Worm (Caenorhabditis elegans) whole organism, L4 larva: ENCODE data around the gene try-5.
A peak's percentile ranks its signal among the peaks of the same experiment; 100 is the strongest.

Experiments used
- D1046.2 ChIP-seq: fragments of 200-800 bp; sonication (Bioruptor generic); IDR thresholded peaks from 2 replicates; pipeline ENCODE4 v1.3.6; 2022; ENCODE audit warnings: missing genetic modification characterization, missing compliant biosample characterization
- F10B5.3 ChIP-seq: sonication (generic microtip); optimal IDR thresholded peaks from 2 replicates; lab custom pipeline; 2016; ENCODE audit warnings: mild to moderate bottlenecking, missing genetic modification characterization, missing compliant biosample characterization
- T20F7.1 ChIP-seq: fragments of 200-800 bp; sonication (Bioruptor generic); optimal IDR thresholded peaks from 2 replicates; lab custom pipeline; 2018; ENCODE audit warnings: mild to moderate bottlenecking, missing genetic modification characterization, missing compliant biosample characterization
- Y5F2A.4 ChIP-seq: fragments of 200-800 bp; sonication (Bioruptor generic); optimal IDR thresholded peaks from 2 replicates; lab custom pipeline; 2018; ENCODE audit warnings: mild to moderate bottlenecking, missing genetic modification characterization, missing compliant biosample characterization
- ZK546.5 ChIP-seq, 2 experiments: sonication (generic microtip); optimal IDR thresholded peaks; 2 replicates each; lab custom pipeline; 2017; ENCODE audit warnings: missing biosample characterization in 2 of 2, missing genetic modification characterization in 2 of 2
- attf-4 ChIP-seq: sonication (generic microtip); optimal IDR thresholded peaks from 3 replicates; lab custom pipeline; 2017; ENCODE audit warnings: missing biosample characterization, missing genetic modification characterization
- ceh-28 ChIP-seq: fragments of 150-350 bp; optimal IDR thresholded peaks from 2 replicates; lab custom pipeline; 2014; ENCODE audit warnings: missing biosample characterization, missing genetic modification reagents, missing genetic modification characterization
- ceh-32 ChIP-seq: sonication (generic microtip); optimal IDR thresholded peaks from 2 replicates; lab custom pipeline; 2016; ENCODE audit warnings: mild to moderate bottlenecking, missing genetic modification characterization, missing compliant biosample characterization; ENCODE audit not compliant: poor library complexity
- ceh-62 ChIP-seq: sonication (generic microtip); optimal IDR thresholded peaks from 2 replicates; lab custom pipeline; 2017; ENCODE audit warnings: missing biosample characterization, missing genetic modification characterization
- ctbp-1 ChIP-seq: fragments of 200-800 bp; sonication (Bioruptor generic); IDR thresholded peaks from 2 replicates; pipeline ENCODE4 v1.3.6; 2022; ENCODE audit warnings: missing genetic modification reagents, missing genetic modification characterization, missing compliant biosample characterization
- daf-16 ChIP-seq, 3 experiments: sonication (generic microtip); optimal IDR thresholded peaks; 2 replicates each; lab custom pipeline; 2016 to 2017; ENCODE audit warnings: missing genetic modification characterization in 3 of 3, missing genetic modification reagents in 3 of 3, mild to moderate bottlenecking in 2 of 3, missing compliant biosample characterization in 2 of 3, missing biosample characterization in 1 of 3, moderate library complexity in 1 of 3
- daf-8 ChIP-seq: fragments of 200-800 bp; sonication (Bioruptor generic); IDR thresholded peaks from 2 replicates; pipeline ENCODE4 v1.3.6; 2022; ENCODE audit warnings: missing genetic modification characterization, missing compliant biosample characterization
- dmd-6 ChIP-seq: fragments of 200-800 bp; sonication (Bioruptor generic); IDR thresholded peaks from 2 replicates; pipeline ENCODE4 v1.3.6; 2022; ENCODE audit warnings: missing genetic modification reagents, missing genetic modification characterization, missing compliant biosample characterization
- dmd-9 ChIP-seq: fragments of 200-800 bp; sonication (Bioruptor generic); IDR thresholded peaks from 2 replicates; pipeline ENCODE4 v1.3.6; 2022; ENCODE audit warnings: missing genetic modification reagents, missing genetic modification characterization, missing compliant biosample characterization
- dpl-1 ChIP-seq: fragments of 150-350 bp; optimal IDR thresholded peaks from 2 replicates; lab custom pipeline; 2014; ENCODE audit warnings: missing biosample characterization, missing genetic modification reagents, missing genetic modification characterization
- duxl-1 ChIP-seq: sonication (generic microtip); optimal IDR thresholded peaks from 2 replicates; lab custom pipeline; 2016; ENCODE audit warnings: mild to moderate bottlenecking, missing genetic modification characterization, moderate library complexity, missing compliant biosample characterization; ENCODE audit not compliant: poor library complexity
- dve-1 ChIP-seq: sonication (generic microtip); optimal IDR thresholded peaks from 2 replicates; lab custom pipeline; 2017; ENCODE audit warnings: antibody characterized with exemption, mild to moderate bottlenecking, missing genetic modification characterization, missing compliant biosample characterization; ENCODE audit not compliant: insufficient read depth
- fkh-10 ChIP-seq: fragments of 150-350 bp; optimal IDR thresholded peaks from 2 replicates; lab custom pipeline; 2014; ENCODE audit warnings: missing biosample characterization, missing genetic modification reagents, missing genetic modification characterization
- gei-8 ChIP-seq: fragments of 200-800 bp; sonication (Bioruptor generic); optimal IDR thresholded peaks from 2 replicates; lab custom pipeline; 2018; ENCODE audit warnings: mild to moderate bottlenecking, missing genetic modification characterization, missing compliant biosample characterization
- hif-1 ChIP-seq, 2 experiments: sonication (generic microtip); optimal IDR thresholded peaks; 2 replicates each; lab custom pipeline; 2016 to 2017; ENCODE audit warnings: missing compliant biosample characterization in 2 of 2, missing genetic modification characterization in 2 of 2, missing genetic modification reagents in 2 of 2, missing genotype in 2 of 2, mild to moderate bottlenecking in 1 of 2
- hlh-11 ChIP-seq: fragments of 200-800 bp; sonication (Bioruptor generic); optimal IDR thresholded peaks from 2 replicates; lab custom pipeline; 2018; ENCODE audit warnings: mild to moderate bottlenecking, missing genetic modification characterization, missing compliant biosample characterization
- lim-7 ChIP-seq: fragments of 200-800 bp; sonication (Bioruptor generic); IDR thresholded peaks from 2 replicates; pipeline ENCODE4 v1.3.6; 2022; ENCODE audit warnings: missing genetic modification characterization, missing compliant biosample characterization
- lin-15B ChIP-seq: fragments of 150-350 bp; sonication (generic microtip); optimal IDR thresholded peaks from 3 replicates; lab custom pipeline; 2014; ENCODE audit warnings: missing biosample characterization, missing genetic modification characterization
- lin-39 ChIP-seq: fragments of 150-350 bp; optimal IDR thresholded peaks from 2 replicates; lab custom pipeline; 2014; ENCODE audit warnings: missing biosample characterization, missing genetic modification reagents, missing genetic modification characterization
- lir-3 ChIP-seq: sonication (generic microtip); optimal IDR thresholded peaks from 2 replicates; lab custom pipeline; 2016; ENCODE audit warnings: mild to moderate bottlenecking, missing genetic modification characterization, missing compliant biosample characterization
- mdt-29 ChIP-seq: fragments of 200-800 bp; sonication (Bioruptor generic); IDR thresholded peaks from 2 replicates; pipeline ENCODE4 v1.3.6; 2022; ENCODE audit warnings: missing genetic modification reagents, missing genetic modification characterization, missing compliant biosample characterization
- nhr-11 ChIP-seq: fragments of 150-350 bp; optimal IDR thresholded peaks from 2 replicates; lab custom pipeline; 2014; ENCODE audit warnings: missing biosample characterization, missing genetic modification characterization
- nhr-28 ChIP-seq: fragments of 150-350 bp; optimal IDR thresholded peaks from 2 replicates; lab custom pipeline; 2014; ENCODE audit warnings: missing biosample characterization, missing genetic modification characterization
- nhr-41 ChIP-seq: fragments of 200-800 bp; sonication (Bioruptor generic); IDR thresholded peaks from 2 replicates; pipeline ENCODE4 v1.3.6; 2022; ENCODE audit warnings: missing genetic modification reagents, missing genetic modification characterization, missing compliant biosample characterization
- nhr-6 ChIP-seq: fragments of 150-350 bp; optimal IDR thresholded peaks from 2 replicates; lab custom pipeline; 2014; ENCODE audit warnings: missing biosample characterization, missing genetic modification characterization
- nhr-76 ChIP-seq: fragments of 150-350 bp; optimal IDR thresholded peaks from 2 replicates; lab custom pipeline; 2014; ENCODE audit warnings: missing biosample characterization, missing genetic modification characterization
- php-3 ChIP-seq: fragments of 200-800 bp; sonication (Bioruptor generic); IDR thresholded peaks from 2 replicates; pipeline ENCODE4 v1.3.6; 2022; ENCODE audit warnings: missing genetic modification reagents, missing genetic modification characterization, missing compliant biosample characterization
- rbr-2 ChIP-seq: sonication (generic microtip); optimal IDR thresholded peaks from 2 replicates; lab custom pipeline; 2016; ENCODE audit warnings: missing genotype, missing genetic modification characterization, missing compliant biosample characterization
- skn-1 ChIP-seq: fragments of 150-350 bp; optimal IDR thresholded peaks from 2 replicates; lab custom pipeline; 2014; ENCODE audit warnings: missing biosample characterization, missing genetic modification characterization
- snpc-4 ChIP-seq: fragments of 150-350 bp; optimal IDR thresholded peaks from 2 replicates; lab custom pipeline; 2014; ENCODE audit warnings: missing biosample characterization, missing genetic modification characterization
- tra-1 ChIP-seq: fragments of 200-800 bp; sonication (Bioruptor generic); IDR thresholded peaks from 2 replicates; pipeline ENCODE4 v1.3.6; 2022; ENCODE audit warnings: missing genetic modification reagents, missing genetic modification characterization, missing compliant biosample characterization
- unc-130 ChIP-seq: sonication (generic microtip); optimal IDR thresholded peaks from 2 replicates; lab custom pipeline; 2016; ENCODE audit warnings: missing genetic modification reagents, missing genetic modification characterization, missing compliant biosample characterization
- unc-39 ChIP-seq: sonication (generic microtip); optimal IDR thresholded peaks from 2 replicates; lab custom pipeline; 2017; ENCODE audit warnings: missing biosample characterization, missing genetic modification characterization
- unc-62 ChIP-seq, 3 experiments: fragments of 150-350 bp in 1 of 3; sonication (generic microtip); optimal IDR thresholded peaks in 2 of 3; peaks in 1 of 3; 1 replicate in 1 of 3; 2 replicates in 2 of 3; lab custom pipeline; 2014 to 2017; ENCODE audit warnings: missing biosample characterization in 3 of 3, missing genetic modification characterization in 3 of 3, missing genetic modification reagents in 3 of 3, missing genotype in 1 of 3
- vab-7 ChIP-seq: fragments of 200-800 bp; sonication (Bioruptor generic); IDR thresholded peaks from 2 replicates; pipeline ENCODE4 v1.3.6; 2022; ENCODE audit warnings: missing genetic modification reagents, missing genetic modification characterization, missing compliant biosample characterization
- zfp-3 ChIP-seq: fragments of 200-800 bp; sonication (Bioruptor generic); conservative IDR thresholded peaks from 2 replicates; pipeline ENCODE4 v1.3.6; 2022; ENCODE audit warnings: missing genetic modification reagents, missing genetic modification characterization, missing compliant biosample characterization
- zip-11 ChIP-seq: fragments of 200-800 bp; sonication (Bioruptor generic); IDR thresholded peaks from 2 replicates; pipeline ENCODE4 v1.3.6; 2022; ENCODE audit warnings: missing genetic modification characterization, missing compliant biosample characterization

The try-5 gene

ce11 chrV:9305116-9305515 lies 41.7 kb upstream of the try-5 start, which contains the start of gene F44A2.3:
Gene F44A2.3, plus strand, starts transcription at chrV:9305416.
- TF ChIP-seq dve-1 (tag; lab: Kevin White, UChicago) (peak; percentile 9), unc-39 (tag; lab: Kevin White, UChicago) (no peak)

ce11 chrV:9312377-9312776 lies 34.5 kb upstream of the try-5 start:
- TF ChIP-seq fkh-10 (GFP tag; lab: Kevin White, UChicago) (peak; percentile 65), lin-39 (tag; lab: Kevin White, UChicago) (no peak)

- TF ChIP-seq nhr-76 (tag; lab: Kevin White, UChicago) (no peak), ceh-62 (no peak), hlh-11 (tag; lab: Kevin White, UChicago) (no peak), unc-62 (GFP tag; optimal IDR thresholded peaks at IDR 0.05 in 1 of 2; lab: Kevin White, UChicago) (peak in 1 of 2 experiments; percentile 96), unc-62 (tag; optimal IDR thresholded peaks at IDR 0.05; lab: Kevin White, UChicago) (no peak)
These were observed 32.4 kb upstream of the try-5 start for ce11 chrV:9314408-9314807.

DNA sequence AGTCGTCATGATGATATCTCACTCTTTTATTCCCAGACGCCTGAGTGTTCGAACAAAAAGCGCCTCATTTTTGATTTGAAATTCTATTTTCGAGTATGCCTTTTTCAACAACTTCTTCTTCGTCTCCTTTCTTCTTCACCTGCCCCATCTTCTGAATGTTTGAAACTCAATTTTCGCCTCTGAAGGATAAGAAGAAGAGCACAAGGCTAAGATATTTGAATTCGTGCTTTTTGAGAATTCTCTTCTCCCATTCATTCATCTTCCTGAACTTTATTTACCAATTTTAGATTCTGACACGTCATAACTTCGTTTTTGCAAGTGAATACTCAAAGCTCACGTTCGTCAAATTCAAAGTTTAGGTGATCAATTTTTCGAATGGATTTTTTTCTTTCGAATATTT lies 29.9 kb upstream of the try-5 start:
- TF ChIP-seq ctbp-1 = 0 out of 2 replicates have a peak, but pooled peaks have one; percentile 41
- TF ChIP-seq fkh-10 (GFP tag; lab: Kevin White, UChicago) = peak; percentile 65
- TF ChIP-seq nhr-41 (GFP tag; lab: Robert Waterston, UW) = no peak
- TF ChIP-seq daf-16 (GFP tag; optimal IDR thresholded peaks at IDR 0.05; lab: Kevin White, UChicago) = no peak
- no peak for TF ChIP-seq daf-16 (tag; optimal IDR thresholded peaks at IDR 0.05; lab: Kevin White, UChicago)
- TF ChIP-seq ZK546.5 (tag; optimal IDR thresholded peaks at IDR 0.05; lab: Kevin White, UChicago) = no peak
- no peak for TF ChIP-seq hif-1 (tag; optimal IDR thresholded peaks at IDR 0.05; lab: Kevin White, UChicago)
- TF ChIP-seq Y5F2A.4 (GFP tag; lab: Kevin White, UChicago) = no peak
- no peak for TF ChIP-seq lim-7 (GFP tag; lab: Robert Waterston, UW)
- TF ChIP-seq daf-8 (GFP tag; lab: Robert Waterston, UW) = no peak
- TF ChIP-seq unc-62 (GFP tag; optimal IDR thresholded peaks at IDR 0.05 in 1 of 2; lab: Kevin White, UChicago) = no peak
- no peak for TF ChIP-seq unc-62 (tag; optimal IDR thresholded peaks at IDR 0.05; lab: Kevin White, UChicago)
- no peak for TF ChIP-seq nhr-28 (tag; lab: Kevin White, UChicago)
- no peak for TF ChIP-seq snpc-4 (tag; lab: Kevin White, UChicago)
- TF ChIP-seq php-3 = no peak
- TF ChIP-seq T20F7.1 (GFP tag; lab: Kevin White, UChicago) = no peak

- TF ChIP-seq dmd-9 (GFP tag; lab: Robert Waterston, UW) (peak; percentile 75), lin-15B (tag; lab: Kevin White, UChicago) (no peak), ceh-32 (no peak), dmd-6 (peak; percentile 75), skn-1 (tag; lab: Kevin White, UChicago) (no peak), daf-16 (GFP tag; optimal IDR thresholded peaks at IDR 0.05; lab: Kevin White, UChicago) (peak; percentile 48 to 85), daf-16 (tag; optimal IDR thresholded peaks at IDR 0.05; lab: Kevin White, UChicago) (no peak), zfp-3 (GFP tag; lab: Robert Waterston, UW) (peak; percentile 76), tra-1 (GFP tag; lab: Robert Waterston, UW) (peak; percentile 97), Y5F2A.4 (GFP tag; lab: Kevin White, UChicago) (peak; percentile 87), attf-4 (tag; lab: Kevin White, UChicago) (no peak), ceh-62 (no peak), ctbp-1 (peak; percentile 89), vab-7 (GFP tag; lab: Robert Waterston, UW) (peak; percentile 95), gei-8 (GFP tag; lab: Kevin White, UChicago) (peak; percentile 89), duxl-1 (tag; lab: Kevin White, UChicago) (no peak), ceh-28 (no peak), T20F7.1 (GFP tag; lab: Kevin White, UChicago) (peak; percentile 69), F10B5.3 (tag; lab: Kevin White, UChicago) (peak; percentile 43), nhr-11 (no peak), lir-3 (peak; percentile 69), dpl-1 (GFP tag; lab: Kevin White, UChicago) (peak; percentile 4), rbr-2 (tag; lab: Kevin White, UChicago) (peak; percentile 73), unc-130 (GFP tag; lab: Kevin White, UChicago) (peak; percentile 22), zip-11 (GFP tag; lab: Robert Waterston, UW) (peak; percentile 82; the same call in 1 of the 2 replicates), mdt-29 (no peak; the same call in 1 of the 2 replicates), nhr-6 (tag; lab: Kevin White, UChicago) (no peak), D1046.2 (GFP tag; lab: Robert Waterston, UW) (peak; percentile 93)
These were observed 28.8 kb upstream of the try-5 start, which contains the start of gene kvs-3 for ce11 chrV:9318046-9318445. Gene kvs-3, plus strand, starts transcription at chrV:9318311.
